Worm (Caenorhabditis elegans) whole organism, L2 larva: ENCODE data around the gene ZK1290.13.

Experiments
- aly-2 ChIP-seq: fragments of 150-350 bp; optimal IDR thresholded peaks from 2 replicates; lab custom pipeline; 2014; ENCODE audit warnings: missing biosample characterization, missing genetic modification characterization
- egl-27 ChIP-seq: sonication (generic microtip); optimal IDR thresholded peaks from 3 replicates; lab custom pipeline; 2017; ENCODE audit warnings: missing biosample characterization, missing genetic modification reagents, missing genetic modification characterization
- gmeb-1 ChIP-seq: fragments of 150-350 bp; optimal IDR thresholded peaks from 2 replicates; lab custom pipeline; 2014; ENCODE audit warnings: missing biosample characterization, missing genetic modification characterization
- mbf-1 ChIP-seq: sonication (generic microtip); optimal IDR thresholded peaks from 2 replicates; lab custom pipeline; 2017; ENCODE audit warnings: missing biosample characterization, missing genetic modification characterization

ce11 chrII:7570305-7570704 lies 35.5 kb downstream of the ZK1290.13 start, which contains the start of gene F35D2.3:
- TF ChIP-seq aly-2 (tag; lab: Kevin White, UChicago) (no peak), gmeb-1 (tag; lab: Kevin White, UChicago) (no peak), mbf-1 (tag; lab: Kevin White, UChicago) (no peak), egl-27 (tag; lab: Kevin White, UChicago) (no peak)
